Worm (Caenorhabditis elegans): ENCODE measurements around the gene F07E5.8.

- no peak for TF ChIP-seq pqm-1 (tag; optimal IDR thresholded peaks at IDR 0.05)
- no peak for TF ChIP-seq unc-86 (tag; optimal IDR thresholded peaks at IDR 0.05)
- no peak for TF ChIP-seq snpc-4 (tag; optimal IDR thresholded peaks at IDR 0.05)
Observed at ce11 chrII:2042447-2042846, 33.0 kb downstream of the F07E5.8 start, which contains the start of gene bath-20.

All from whole organism, L1 larva.